Fruit fly (Drosophila melanogaster) whole organism, pupa: ENCODE results near the gene Lst8.

Experiments used
- CG10348 ChIP-seq: fragments of 200-800 bp; sonication (Bioruptor generic); IDR thresholded peaks from 2 replicates; pipeline ENCODE4 v1.3.6; 2022; ENCODE audit warnings: missing biosample characterization, missing genetic modification characterization
- CG12605 ChIP-seq: fragments of 200-800 bp; sonication (Bioruptor generic); IDR thresholded peaks from 2 replicates; pipeline ENCODE4 v1.3.6; 2022; ENCODE audit warnings: missing biosample characterization, missing genetic modification characterization
- CG13204 ChIP-seq: fragments of 200-800 bp; sonication (Bioruptor generic); optimal IDR thresholded peaks from 2 replicates; lab custom pipeline; 2018; ENCODE audit warnings: missing biosample characterization, mild to moderate bottlenecking, missing genetic modification characterization, moderate library complexity
- CG14655 ChIP-seq: fragments of 200-800 bp; sonication (Bioruptor generic); optimal IDR thresholded peaks from 3 replicates; lab custom pipeline; 2017; ENCODE audit warnings: mild to moderate bottlenecking, missing biosample characterization, missing genetic modification reagents, missing genetic modification characterization
- CG15710 ChIP-seq: fragments of 200-800 bp; sonication (Bioruptor generic); optimal IDR thresholded peaks from 2 replicates; lab custom pipeline; 2018; ENCODE audit warnings: missing biosample characterization, mild to moderate bottlenecking, missing genetic modification characterization, moderate library complexity
- CG17806 ChIP-seq: fragments of 200-800 bp; sonication (Bioruptor generic); optimal IDR thresholded peaks from 2 replicates; lab custom pipeline; 2018; ENCODE audit warnings: missing biosample characterization, mild to moderate bottlenecking, missing genetic modification characterization, moderate library complexity
- CG32121 ChIP-seq: fragments of 200-800 bp; sonication (Bioruptor generic); IDR thresholded peaks from 2 replicates; pipeline ENCODE4 v1.3.6; 2022; ENCODE audit warnings: missing biosample characterization, missing genetic modification characterization
- CG34367 ChIP-seq: fragments of 200-800 bp; sonication (Bioruptor generic); optimal IDR thresholded peaks from 2 replicates; lab custom pipeline; 2018; ENCODE audit warnings: missing biosample characterization, mild to moderate bottlenecking, missing genetic modification characterization
- CG4496 ChIP-seq: fragments of 200-800 bp; sonication (Bioruptor generic); IDR thresholded peaks from 3 replicates; pipeline ENCODE4 v1.3.6; 2022; ENCODE audit warnings: missing biosample characterization, missing genetic modification characterization
- CG8159 ChIP-seq: fragments of 200-800 bp; sonication (Bioruptor generic); optimal IDR thresholded peaks from 3 replicates; lab custom pipeline; 2018; ENCODE audit warnings: missing biosample characterization, mild to moderate bottlenecking, missing genetic modification characterization, moderate library complexity
- CG8301 ChIP-seq: fragments of 200-800 bp; sonication (Bioruptor generic); optimal IDR thresholded peaks from 2 replicates; lab custom pipeline; 2018; ENCODE audit warnings: missing biosample characterization, mild to moderate bottlenecking, missing genetic modification characterization
- CG9948 ChIP-seq: fragments of 200-800 bp; sonication (Bioruptor generic); optimal IDR thresholded peaks from 2 replicates; lab custom pipeline; 2018; ENCODE audit warnings: missing biosample characterization, mild to moderate bottlenecking, missing genetic modification characterization, moderate library complexity
- D1 ChIP-seq: fragments of 200-800 bp; sonication (Bioruptor generic); optimal IDR thresholded peaks from 2 replicates; lab custom pipeline; 2018; ENCODE audit warnings: missing biosample characterization, mild to moderate bottlenecking, missing genetic modification characterization, moderate library complexity
- EcR ChIP-seq: fragments of 200-800 bp; sonication (Bioruptor generic); optimal IDR thresholded peaks from 3 replicates; lab custom pipeline; 2019; ENCODE audit warnings: missing biosample characterization, missing genetic modification characterization, mild to moderate bottlenecking, moderate library complexity, missing genetic modification reagents
- Ets98B ChIP-seq: fragments of 200-800 bp; sonication (Bioruptor generic); IDR thresholded peaks from 2 replicates; pipeline ENCODE4 v1.3.6; 2022; ENCODE audit warnings: missing biosample characterization, missing genetic modification characterization
- Pif1A ChIP-seq: fragments of 200-800 bp; sonication (Bioruptor generic); optimal IDR thresholded peaks from 3 replicates; lab custom pipeline; 2016; ENCODE audit warnings: missing biosample characterization, missing genetic modification characterization
- Pif1B ChIP-seq: fragments of 200-800 bp; sonication (Bioruptor generic); optimal IDR thresholded peaks from 3 replicates; lab custom pipeline; 2016; ENCODE audit warnings: missing biosample characterization, missing genetic modification characterization
- Snoo ChIP-seq: fragments of 200-800 bp; sonication (Bioruptor generic); optimal IDR thresholded peaks from 3 replicates; lab custom pipeline; 2017; ENCODE audit warnings: missing biosample characterization, mild to moderate bottlenecking, missing genetic modification characterization, inconsistent platforms
- fd96Ca ChIP-seq: fragments of 200-800 bp; sonication (Bioruptor generic); IDR thresholded peaks from 3 replicates; pipeline ENCODE4 v1.3.6; 2022; ENCODE audit warnings: missing biosample characterization, missing genetic modification characterization
- gl ChIP-seq: fragments of 200-800 bp; sonication (Bioruptor generic); optimal IDR thresholded peaks from 2 replicates; lab custom pipeline; 2018; ENCODE audit warnings: missing biosample characterization, mild to moderate bottlenecking, missing genetic modification characterization
- rn ChIP-seq: fragments of 200-800 bp; sonication (Bioruptor generic); IDR thresholded peaks from 2 replicates; pipeline ENCODE4 v1.3.6; 2022; ENCODE audit warnings: missing biosample characterization, missing genetic modification characterization

Lst8 gene

dm6 chrX:9605783-9606182, at the start of gene Lst8:
Lst8 (minus strand) TSS chrX:9605969.
- TF ChIP-seq CG17806 (tag; lab: Kevin White, UChicago) (no peak), rn (no peak), fd96Ca (no peak), CG34367 (no peak), Snoo (tag; lab: Kevin White, UChicago) (no peak), CG14655 (GFP tag; lab: Kevin White, UChicago) (no peak), D1 (no peak), CG10348 (no peak), CG15710 (tag; lab: Kevin White, UChicago) (no peak), CG8159 (no peak), CG9948 (tag; lab: Kevin White, UChicago) (no peak), CG12605 (no peak), Ets98B (GFP tag; lab: Robert Waterston, UW) (no peak), CG13204 (GFP tag; lab: Kevin White, UChicago) (no peak), Pif1A (GFP tag; lab: Kevin White, UChicago) (no peak)

- TF ChIP-seq CG32121 (GFP tag; lab: Robert Waterston, UW) = no peak
- no peak for TF ChIP-seq Ets98B (GFP tag; lab: Robert Waterston, UW)
- peak; percentile 76 for TF ChIP-seq CG8301
- no peak for TF ChIP-seq CG34367
- no peak for TF ChIP-seq CG12605
- TF ChIP-seq CG13204 (GFP tag; lab: Kevin White, UChicago) = no peak
- TF ChIP-seq fd96Ca = 0 out of 3 replicates have a peak, but pooled peaks have one; percentile 18
- TF ChIP-seq EcR (GFP tag; lab: Kevin White, UChicago) = peak; percentile 97
- TF ChIP-seq CG8159 = peak; percentile 40
- peak; percentile 62 for TF ChIP-seq CG9948 (tag; lab: Kevin White, UChicago)
- TF ChIP-seq CG10348 = no peak
- TF ChIP-seq CG4496 (GFP tag; lab: Robert Waterston, UW) = no peak
- peak; percentile 44 for TF ChIP-seq CG15710 (tag; lab: Kevin White, UChicago)
- TF ChIP-seq gl = no peak
- TF ChIP-seq rn = no peak
- no peak for TF ChIP-seq Snoo (tag; lab: Kevin White, UChicago)
- peak; percentile 35 for TF ChIP-seq CG17806 (tag; lab: Kevin White, UChicago)
- TF ChIP-seq Pif1B (GFP tag; lab: Kevin White, UChicago) = no peak
- peak; percentile 86 for TF ChIP-seq CG14655 (GFP tag; lab: Kevin White, UChicago)
Measured at dm6 chrX:9653986-9654688, 48.4 kb upstream of the Lst8 start.

- TF ChIP-seq Ets98B (GFP tag; lab: Robert Waterston, UW) (peak; percentile 42; the same call in 1 of the 2 replicates), gl (no peak), CG34367 (no peak), fd96Ca (no peak), Pif1A (GFP tag; lab: Kevin White, UChicago) (peak; percentile 50), CG32121 (GFP tag; lab: Robert Waterston, UW) (no peak), CG13204 (GFP tag; lab: Kevin White, UChicago) (no peak), CG8159 (no peak), CG4496 (GFP tag; lab: Robert Waterston, UW) (peak; percentile 68; the same call in 2 of the 3 replicates), Snoo (tag; lab: Kevin White, UChicago) (no peak), CG14655 (GFP tag; lab: Kevin White, UChicago) (peak; percentile 65), CG8301 (peak; percentile 63), D1 (no peak), CG10348 (no peak)
- TF ChIP-seq, all 21 proteins: peak for 5
Measured at dm6 chrX:9653242-9653641, 47.5 kb upstream of the Lst8 start.

dm6 chrX:9652006-9652405, 46.2 kb upstream of the Lst8 start:
- TF ChIP-seq CG15710 (tag; lab: Kevin White, UChicago) = peak; percentile 52
- TF ChIP-seq Ets98B (GFP tag; lab: Robert Waterston, UW) = 0 out of 2 replicates have a peak, but pooled peaks have one; percentile 16
- peak; percentile 41; the same call in 1 of the 3 replicates for TF ChIP-seq fd96Ca
- TF ChIP-seq D1 = no peak
- TF ChIP-seq rn = no peak
- TF ChIP-seq CG4496 (GFP tag; lab: Robert Waterston, UW) = peak; percentile 50; the same call in 2 of the 3 replicates
- TF ChIP-seq CG12605 = no peak
- TF ChIP-seq Pif1A (GFP tag; lab: Kevin White, UChicago) = no peak
- peak; percentile 46 for TF ChIP-seq CG17806 (tag; lab: Kevin White, UChicago)
- TF ChIP-seq CG9948 (tag; lab: Kevin White, UChicago) = peak; percentile 29
- no peak for TF ChIP-seq CG32121 (GFP tag; lab: Robert Waterston, UW)
- TF ChIP-seq EcR (GFP tag; lab: Kevin White, UChicago) = no peak
- TF ChIP-seq CG13204 (GFP tag; lab: Kevin White, UChicago) = no peak
- TF ChIP-seq CG8159 = peak; percentile 35
- peak; percentile 7 for TF ChIP-seq CG34367
- peak; percentile 17 for TF ChIP-seq CG8301
- peak; percentile 1 for TF ChIP-seq gl
- no peak for TF ChIP-seq CG10348
- peak; percentile 7 for TF ChIP-seq Snoo (tag; lab: Kevin White, UChicago)
- peak; percentile 51 for TF ChIP-seq CG14655 (GFP tag; lab: Kevin White, UChicago)
- peak; percentile 9 for TF ChIP-seq Pif1B (GFP tag; lab: Kevin White, UChicago)

dm6 chrX:9650757-9651594, 45.2 kb upstream of the Lst8 start:
- TF ChIP-seq CG14655 (GFP tag; lab: Kevin White, UChicago) (peak; percentile 99), CG15710 (tag; lab: Kevin White, UChicago) (peak; percentile 98), CG9948 (tag; lab: Kevin White, UChicago) (peak; percentile 97), CG8301 (peak; percentile 98), CG17806 (tag; lab: Kevin White, UChicago) (peak; percentile 96), gl (peak; percentile 96), D1 (peak; percentile 82), Snoo (tag; lab: Kevin White, UChicago) (peak; percentile 98), fd96Ca (peak; percentile 98), CG4496 (GFP tag; lab: Robert Waterston, UW) (peak; percentile 99), CG13204 (GFP tag; lab: Kevin White, UChicago) (peak; percentile 97), CG34367 (peak; percentile 98), CG10348 (peak; percentile 85), Ets98B (GFP tag; lab: Robert Waterston, UW) (peak; percentile 98), CG8159 (peak; percentile 97), rn (peak; percentile 96), EcR (GFP tag; lab: Kevin White, UChicago) (peak; percentile 98), CG12605 (peak; percentile 97), CG32121 (GFP tag; lab: Robert Waterston, UW) (peak; percentile 96), Pif1A (GFP tag; lab: Kevin White, UChicago) (peak; percentile 97), Pif1B (GFP tag; lab: Kevin White, UChicago) (peak; percentile 98)
